Fruit fly (Drosophila melanogaster) S2 (cell line): ENCODE data around the gene CG14419.

ENCODE experiments used
- CG8478 ChIP-seq: fragments of >200 bp; optimal IDR thresholded peaks from 2 replicates; lab custom pipeline; 2018
- CTCF ChIP-seq, 2 experiments: fragments of >200 bp; optimal IDR thresholded peaks; 2 replicates each; lab custom pipeline; 2018

DNA sequence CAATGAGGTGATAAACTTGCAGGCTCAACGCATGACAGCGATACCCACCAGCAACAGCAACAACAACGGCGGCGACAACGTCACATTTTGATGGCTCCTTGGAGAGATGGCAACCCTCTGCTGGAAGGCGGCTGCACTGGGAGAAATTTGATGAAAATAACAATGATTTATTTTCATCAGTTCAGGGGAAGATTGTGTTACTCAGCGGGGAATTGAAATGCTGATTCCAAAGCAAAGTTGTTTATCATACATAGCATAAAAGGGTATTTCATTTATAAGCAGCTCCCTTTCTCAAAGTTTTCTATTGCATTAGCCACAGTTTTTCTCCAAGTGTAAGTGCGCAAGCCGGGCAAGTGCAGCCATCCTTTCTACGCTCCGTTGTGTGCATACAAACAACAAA lies 5.1 kb downstream of the CG14419 start:
- TF ChIP-seq CTCF (optimal IDR thresholded peaks at IDR 0.05; lab: Kevin White, UChicago): no peak
- no peak for TF ChIP-seq CG8478 (lab: Kevin White, UChicago)
